Worm (Caenorhabditis elegans): ENCODE data around the gene gln-5.

DNA sequence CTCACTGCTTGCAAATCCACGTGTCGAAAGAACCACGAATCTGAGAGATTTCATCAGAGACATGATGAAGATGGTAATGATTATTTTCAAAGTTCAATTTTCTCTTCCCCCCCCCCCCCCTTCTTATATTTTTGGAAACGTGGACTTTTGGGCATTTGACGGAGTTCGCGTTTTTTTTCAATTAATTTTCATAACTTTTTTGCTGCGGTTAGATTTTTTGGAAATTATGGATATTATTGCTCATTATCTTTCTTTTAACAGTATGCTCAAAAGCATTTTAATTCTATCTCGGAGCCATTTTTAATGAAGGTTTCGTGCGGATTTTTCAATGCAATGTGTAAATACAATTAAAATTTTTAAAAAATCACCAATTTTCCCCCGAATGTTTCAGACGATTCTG lies 14.1 kb downstream of the gln-5 start, which contains the start of gene phyh-1:
- no peak for TF ChIP-seq ref-1 (GFP tag; conservative IDR thresholded peaks at IDR 0.05)
- TF ChIP-seq ztf-29 (GFP tag; IDR thresholded peaks at IDR 0.05), result no peak
- TF ChIP-seq cog-1 (tag; optimal IDR thresholded peaks at IDR 0.05), result no peak
- no peak for TF ChIP-seq med-1 (GFP tag; optimal IDR thresholded peaks at IDR 0.05; ENCODE audit: insufficient read depth)
- no peak for TF ChIP-seq T22C8.4 (GFP tag; IDR thresholded peaks at IDR 0.05)
- TF ChIP-seq ztf-23 (GFP tag; IDR thresholded peaks at IDR 0.05), result no peak
- TF ChIP-seq tab-1 (GFP tag; IDR thresholded peaks at IDR 0.05), result no peak
- no peak for TF ChIP-seq klf-2 (GFP tag; conservative IDR thresholded peaks at IDR 0.05)
